Worm (Caenorhabditis elegans): Measurements from ENCODE around the gene T18D3.6.

The T18D3.6 gene

ce11 chrX:12492467-12492866 is 42.8 kb downstream of the T18D3.6 start, which contains the start of gene lips-1:
Gene lips-1 (plus strand): TSS chrX:12492767.
- TF ChIP-seq ztf-25 (GFP tag; IDR thresholded peaks at IDR 0.05) (no peak), pha-4 (tag; optimal IDR thresholded peaks at IDR 0.05) (no peak), F52B5.7 (tag; optimal IDR thresholded peaks at IDR 0.05) (no peak), rpc-1 (optimal IDR thresholded peaks at IDR 0.05) (no peak), rpc-1 (tag; optimal IDR thresholded peaks at IDR 0.05) (no peak), lin-40 (tag; optimal IDR thresholded peaks at IDR 0.05) (no peak), ceh-58 (GFP tag; IDR thresholded peaks at IDR 0.05) (no peak), B0261.1 (tag; optimal IDR thresholded peaks at IDR 0.05) (no peak), lin-26 (GFP tag; IDR thresholded peaks at IDR 0.05) (no peak), chd-7 (tag; optimal IDR thresholded peaks at IDR 0.05) (no peak), ztf-22 (GFP tag; optimal IDR thresholded peaks at IDR 0.05) (no peak), snpc-1.1 (tag; optimal IDR thresholded peaks at IDR 0.05; ENCODE audit: insufficient read depth) (no peak), nhr-179 (tag; optimal IDR thresholded peaks at IDR 0.05) (no peak), F39B2.1 (GFP tag; IDR thresholded peaks at IDR 0.05) (no peak), T07F8.4 (tag; optimal IDR thresholded peaks at IDR 0.05) (no peak)

- TF ChIP-seq tlf-1 (GFP tag; optimal IDR thresholded peaks at IDR 0.05) (peak; percentile 39), hmg-1.2 (GFP tag; IDR thresholded peaks at IDR 0.05) (no peak), lin-40 (tag; optimal IDR thresholded peaks at IDR 0.05) (peak; percentile 86), bed-2 (GFP tag; IDR thresholded peaks at IDR 0.05) (no peak), hlh-12 (tag; optimal IDR thresholded peaks at IDR 0.05) (no peak), mel-28 (tag; optimal IDR thresholded peaks at IDR 0.05; ENCODE audit: borderline replicate concordance) (no peak), ztf-22 (GFP tag; optimal IDR thresholded peaks at IDR 0.05) (peak; percentile 70), B0019.2 (GFP tag; conservative IDR thresholded peaks at IDR 0.05) (no peak), gei-17 (GFP tag; optimal IDR thresholded peaks at IDR 0.05) (no peak), snpc-4 (GFP tag; optimal IDR thresholded peaks at IDR 0.05) (no peak), snpc-4 (tag; optimal IDR thresholded peaks at IDR 0.05) (no peak), aptf-3 (GFP tag; IDR thresholded peaks at IDR 0.05) (no peak), zim-3 (tag; optimal IDR thresholded peaks at IDR 0.05) (no peak), unc-62 (GFP tag; optimal IDR thresholded peaks at IDR 0.05) (peak; percentile 2), madf-10 (tag; optimal IDR thresholded peaks at IDR 0.05) (peak; percentile 8), egl-44 (GFP tag; IDR thresholded peaks at IDR 0.05) (0 out of 2 replicates have a peak, but pooled peaks have one; percentile 37), rpc-1 (optimal IDR thresholded peaks at IDR 0.05) (no peak), rpc-1 (tag; optimal IDR thresholded peaks at IDR 0.05) (no peak), hlh-26 (GFP tag; conservative IDR thresholded peaks at IDR 0.05) (no peak), Y79H2A.3 (GFP tag; conservative IDR thresholded peaks at IDR 0.05) (no peak), nhr-27 (tag; optimal IDR thresholded peaks at IDR 0.05) (no peak), egl-18 (GFP tag; IDR thresholded peaks at IDR 0.05) (no peak), lag-1 (GFP tag; IDR thresholded peaks at IDR 0.05) (no peak), hsf-1 (GFP tag; IDR thresholded peaks at IDR 0.05) (no peak), pbrm-1 (GFP tag; IDR thresholded peaks at IDR 0.05) (no peak), somi-1 (GFP tag; optimal IDR thresholded peaks at IDR 0.05) (peak; percentile 79), pha-4 (tag; optimal IDR thresholded peaks at IDR 0.05) (peak; percentile 64), let-607 (tag; optimal IDR thresholded peaks at IDR 0.05) (peak in 1 of 2 experiments; percentile 64), madf-6 (GFP tag; IDR thresholded peaks at IDR 0.05) (no peak), lir-1 (GFP tag; conservative IDR thresholded peaks at IDR 0.05) (no peak), atf-7 (tag; optimal IDR thresholded peaks at IDR 0.05) (peak; percentile 71), sptf-2 (GFP tag; optimal IDR thresholded peaks at IDR 0.05) (no peak), cebp-1 (GFP tag; IDR thresholded peaks at IDR 0.05) (peak; percentile 13; the same call in 1 of the 2 replicates), cebp-1 (tag; optimal IDR thresholded peaks at IDR 0.05) (no peak), C06A6.2 (GFP tag; conservative IDR thresholded peaks at IDR 0.05) (peak; percentile 53; the same call in 1 of the 2 replicates), nhr-80 (tag; optimal IDR thresholded peaks at IDR 0.05) (peak; percentile 84), bed-1 (GFP tag; IDR thresholded peaks at IDR 0.05) (no peak), ztf-3 (GFP tag; optimal IDR thresholded peaks at IDR 0.05) (peak; percentile 16)
Measured at ce11 chrX:12500777-12501176, 51.1 kb downstream of the T18D3.6 start.

Measured in whole organism, young adult.